In genomic region chrIII:154168-154567, ce11 we compare ENCODE assay signal across 7 worm cellular contexts.
A peak's percentile ranks its signal among the peaks of the same experiment; 100 is the strongest.
TF ChIP-seq lines count a peak whose summit lies in the region.

No protein-coding gene starts in this region.

TF ChIP-seq in whole organism, L1 larva, 84 proteins besides CTCF, POLR2A, EP300 and RAD21 (continues in another document):
- TF ChIP-seq swsn-7 (tag; optimal IDR thresholded peaks at IDR 0.05; lab: Kevin White, UChicago) (no peak), ceh-90 (tag; optimal IDR thresholded peaks at IDR 0.05; lab: Kevin White, UChicago) (no peak), pqm-1 (tag; optimal IDR thresholded peaks at IDR 0.05; lab: Kevin White, UChicago) (peak; percentile 98), nhr-47 (tag; optimal IDR thresholded peaks at IDR 0.05; lab: Kevin White, UChicago) (no peak), dsc-1 (tag; optimal IDR thresholded peaks at IDR 0.05; lab: Kevin White, UChicago) (no peak), lin-35 (GFP tag; optimal IDR thresholded peaks at IDR 0.05; lab: Kevin White, UChicago) (peak in 1 of 2 experiments; percentile 62), tlp-1 (tag; optimal IDR thresholded peaks at IDR 0.05; lab: Kevin White, UChicago) (peak; percentile 92), egl-27 (tag; optimal IDR thresholded peaks at IDR 0.05; lab: Kevin White, UChicago) (peak in 1 of 2 experiments; percentile 6), jun-1 (tag; optimal IDR thresholded peaks at IDR 0.05; lab: Kevin White, UChicago) (peak; percentile 93), elt-2 (tag; optimal IDR thresholded peaks at IDR 0.05; lab: Kevin White, UChicago) (peak; percentile 100), elt-3 (tag; optimal IDR thresholded peaks at IDR 0.05; lab: Kevin White, UChicago) (peak; percentile 67 to 100 (median 95)), nhr-90 (tag; optimal IDR thresholded peaks at IDR 0.05; lab: Kevin White, UChicago; ENCODE audit: poor library complexity) (peak; percentile 61), nhr-85 (tag; lab: Kevin White, UChicago) (peak; percentile 52)

TF ChIP-seq in whole organism, L2 larva, 48 proteins besides CTCF, POLR2A, EP300 and RAD21 (continues in another document):
- TF ChIP-seq sma-3 (GFP tag; optimal IDR thresholded peaks at IDR 0.05; lab: Kevin White, UChicago), result peak; percentile 17
- TF ChIP-seq lsy-2 (tag; optimal IDR thresholded peaks at IDR 0.05; lab: Kevin White, UChicago), result no peak
- TF ChIP-seq mab-5 (tag; optimal IDR thresholded peaks at IDR 0.05; lab: Kevin White, UChicago), result no peak
- TF ChIP-seq peb-1 (tag; optimal IDR thresholded peaks at IDR 0.05; lab: Kevin White, UChicago), result no peak
- TF ChIP-seq R02D3.7 (tag; optimal IDR thresholded peaks at IDR 0.05; lab: Kevin White, UChicago), result no peak
- no peak for TF ChIP-seq C34F6.9 (tag; optimal IDR thresholded peaks at IDR 0.05; lab: Kevin White, UChicago)
- TF ChIP-seq F13H6.1 (tag; optimal IDR thresholded peaks at IDR 0.05; lab: Kevin White, UChicago), result no peak
- no peak for TF ChIP-seq alr-1 (tag; optimal IDR thresholded peaks at IDR 0.05; lab: Kevin White, UChicago)
- peak; percentile 61 for TF ChIP-seq gmeb-1 (tag; optimal IDR thresholded peaks at IDR 0.05; lab: Kevin White, UChicago)
- TF ChIP-seq egl-27 (tag; optimal IDR thresholded peaks at IDR 0.05; lab: Kevin White, UChicago), result peak; percentile 55
- no peak for TF ChIP-seq lin-11 (tag; optimal IDR thresholded peaks at IDR 0.05; lab: Kevin White, UChicago)
- no peak for TF ChIP-seq elt-1 (tag; optimal IDR thresholded peaks at IDR 0.05; lab: Kevin White, UChicago)
- peak; percentile 72 for TF ChIP-seq sma-9 (GFP tag; optimal IDR thresholded peaks at IDR 0.05; lab: Kevin White, UChicago)
- no peak for TF ChIP-seq sma-9 (tag; optimal IDR thresholded peaks at IDR 0.05; lab: Kevin White, UChicago)

TF ChIP-seq in whole organism, L3 larva, 47 proteins besides CTCF, POLR2A, EP300 and RAD21:
- TF ChIP-seq elt-3 (tag; optimal IDR thresholded peaks at IDR 0.05; lab: Kevin White, UChicago) (peak in 2 of 3 experiments; percentile 1 to 56), R02D3.7 (tag; optimal IDR thresholded peaks at IDR 0.05; lab: Kevin White, UChicago) (no peak), ztf-11 (tag; optimal IDR thresholded peaks at IDR 0.05; lab: Kevin White, UChicago) (no peak), elt-2 (tag; optimal IDR thresholded peaks at IDR 0.05; lab: Kevin White, UChicago) (peak; percentile 100), fos-1 (tag; optimal IDR thresholded peaks at IDR 0.05; lab: Kevin White, UChicago) (peak; percentile 45), skn-1 (tag; optimal IDR thresholded peaks at IDR 0.05; lab: Kevin White, UChicago) (peak; percentile 26), jun-1 (tag; optimal IDR thresholded peaks at IDR 0.05; lab: Kevin White, UChicago) (peak; percentile 98), pqm-1 (tag; optimal IDR thresholded peaks at IDR 0.05; lab: Kevin White, UChicago) (peak; percentile 100), egl-27 (tag; optimal IDR thresholded peaks at IDR 0.05; lab: Kevin White, UChicago) (peak; percentile 81)

TF ChIP-seq in whole organism, L4 larva, 104 proteins besides CTCF, POLR2A, EP300 and RAD21 (continues in another document):
- TF ChIP-seq mes-2 (tag; optimal IDR thresholded peaks at IDR 0.05; lab: Kevin White, UChicago; ENCODE audit: poor library complexity, severe bottlenecking), result no peak
- no peak for TF ChIP-seq arid-1 (GFP tag; conservative IDR thresholded peaks at IDR 0.05; lab: Robert Waterston, UW)
- TF ChIP-seq pha-4 (GFP tag; IDR thresholded peaks at IDR 0.05; lab: Robert Waterston, UW), result no peak
- TF ChIP-seq pha-4 (tag; optimal IDR thresholded peaks at IDR 0.05; lab: Kevin White, UChicago), result no peak
- TF ChIP-seq mxl-2 (GFP tag; conservative IDR thresholded peaks at IDR 0.05; lab: Robert Waterston, UW), result no peak
- no peak for TF ChIP-seq duxl-1 (tag; optimal IDR thresholded peaks at IDR 0.05; lab: Kevin White, UChicago; ENCODE audit: poor library complexity)
- TF ChIP-seq dmd-8 (GFP tag; IDR thresholded peaks at IDR 0.05; lab: Robert Waterston, UW), result no peak
- no peak for TF ChIP-seq zip-11 (GFP tag; IDR thresholded peaks at IDR 0.05; lab: Robert Waterston, UW)
- TF ChIP-seq spr-3 (GFP tag; optimal IDR thresholded peaks at IDR 0.05; lab: Kevin White, UChicago), result no peak
- TF ChIP-seq dmd-9 (GFP tag; IDR thresholded peaks at IDR 0.05; lab: Robert Waterston, UW), result no peak
- no peak for TF ChIP-seq nhr-11 (tag; optimal IDR thresholded peaks at IDR 0.05; lab: Kevin White, UChicago)
- no peak for TF ChIP-seq unc-130 (GFP tag; optimal IDR thresholded peaks at IDR 0.05; lab: Kevin White, UChicago)
- TF ChIP-seq T26A8.4 (GFP tag; IDR thresholded peaks at IDR 0.05; lab: Robert Waterston, UW), result 0 out of 2 replicates have a peak, but pooled peaks have one; percentile 19
- no peak for TF ChIP-seq attf-4 (tag; optimal IDR thresholded peaks at IDR 0.05; lab: Kevin White, UChicago)
- no peak for TF ChIP-seq rbr-2 (tag; optimal IDR thresholded peaks at IDR 0.05; lab: Kevin White, UChicago)

TF ChIP-seq in whole organism, late embryonic, 69 proteins besides CTCF, POLR2A, EP300 and RAD21:
- TF ChIP-seq fax-1 (tag; optimal IDR thresholded peaks at IDR 0.05; lab: Kevin White, UChicago) (no peak), pqm-1 (tag; optimal IDR thresholded peaks at IDR 0.05; lab: Kevin White, UChicago) (peak; percentile 70), elt-2 (tag; optimal IDR thresholded peaks at IDR 0.05; lab: Kevin White, UChicago) (peak; percentile 100)

TF ChIP-seq in whole organism, mixed stage, embryonic, 35 proteins besides CTCF, POLR2A, EP300 and RAD21:
- TF ChIP-seq elt-3 (tag; optimal IDR thresholded peaks at IDR 0.05; lab: Kevin White, UChicago) (peak; percentile 70), unc-120 (tag; optimal IDR thresholded peaks at IDR 0.05; lab: Kevin White, UChicago; ENCODE audit: poor library complexity, severe bottlenecking) (no peak)

TF ChIP-seq in whole organism, young adult, 124 proteins besides CTCF, POLR2A, EP300 and RAD21:
- TF ChIP-seq ceh-91 (GFP tag; IDR thresholded peaks at IDR 0.05; lab: Robert Waterston, UW) (no peak), nfya-2 (GFP tag; IDR thresholded peaks at IDR 0.05; lab: Robert Waterston, UW) (no peak), tbp1 (GFP tag; optimal IDR thresholded peaks at IDR 0.05; lab: Kevin White, UChicago) (peak; percentile 5), nhr-80 (tag; optimal IDR thresholded peaks at IDR 0.05; lab: Kevin White, UChicago) (peak; percentile 96), T26A5.8 (tag; optimal IDR thresholded peaks at IDR 0.05; lab: Kevin White, UChicago) (no peak), madf-3 (GFP tag; IDR thresholded peaks at IDR 0.05; lab: Robert Waterston, UW) (no peak), ztf-25 (GFP tag; IDR thresholded peaks at IDR 0.05; lab: Robert Waterston, UW) (no peak), rec-8 (tag; optimal IDR thresholded peaks at IDR 0.05; lab: Kevin White, UChicago) (no peak), F37B4.10 (GFP tag; IDR thresholded peaks at IDR 0.05; lab: Robert Waterston, UW) (no peak), gei-17 (GFP tag; optimal IDR thresholded peaks at IDR 0.05; lab: Kevin White, UChicago) (no peak), egl-44 (GFP tag; IDR thresholded peaks at IDR 0.05; lab: Robert Waterston, UW) (no peak), nhr-27 (tag; optimal IDR thresholded peaks at IDR 0.05; lab: Kevin White, UChicago) (no peak), dox-1 (GFP tag; IDR thresholded peaks at IDR 0.05; lab: Robert Waterston, UW) (no peak; the same call in 1 of the 2 replicates), rpc-1 (optimal IDR thresholded peaks at IDR 0.05; lab: Kevin White, UChicago) (no peak), rpc-1 (tag; optimal IDR thresholded peaks at IDR 0.05; lab: Kevin White, UChicago) (no peak), hlh-12 (tag; optimal IDR thresholded peaks at IDR 0.05; lab: Kevin White, UChicago) (no peak), ets-4 (GFP tag; optimal IDR thresholded peaks at IDR 0.05; lab: Kevin White, UChicago) (peak; percentile 19), attf-3 (GFP tag; conservative IDR thresholded peaks at IDR 0.05; lab: Robert Waterston, UW) (no peak), K12H6.12 (tag; optimal IDR thresholded peaks at IDR 0.05; lab: Kevin White, UChicago) (no peak), snpc-1.3 (tag; optimal IDR thresholded peaks at IDR 0.05; lab: Kevin White, UChicago; ENCODE audit: insufficient read depth) (no peak), atf-7 (tag; optimal IDR thresholded peaks at IDR 0.05; lab: Kevin White, UChicago) (peak; percentile 40), fkh-3 (tag; optimal IDR thresholded peaks at IDR 0.05; lab: Kevin White, UChicago) (no peak), sdz-38 (tag; optimal IDR thresholded peaks at IDR 0.05; lab: Kevin White, UChicago) (no peak), ztf-22 (GFP tag; optimal IDR thresholded peaks at IDR 0.05; lab: Kevin White, UChicago) (peak; percentile 52), snpc-1.1 (tag; optimal IDR thresholded peaks at IDR 0.05; lab: Kevin White, UChicago; ENCODE audit: insufficient read depth) (no peak), lin-35 (GFP tag; optimal IDR thresholded peaks at IDR 0.05; lab: Kevin White, UChicago) (no peak)
TF ChIP-seq in whole organism, young adult: peak in this region for 5.
